Worm (Caenorhabditis elegans) whole organism, late embryonic: ENCODE measurements around the gene unc-82.

ENCODE experiments used
- ama-1 ChIP-seq: fragments of 150-350 bp; optimal IDR thresholded peaks from 2 replicates; lab custom pipeline; 2014
- ceh-22 ChIP-seq: sonication (generic microtip); optimal IDR thresholded peaks from 2 replicates; lab custom pipeline; 2017; ENCODE audit warnings: missing biosample characterization, missing genetic modification characterization
- ceh-24 ChIP-seq: sonication (generic microtip); optimal IDR thresholded peaks from 2 replicates; lab custom pipeline; 2016; ENCODE audit warnings: mild to moderate bottlenecking, missing genetic modification characterization, missing compliant biosample characterization
- nfya-1 ChIP-seq: sonication (generic microtip); optimal IDR thresholded peaks from 2 replicates; lab custom pipeline; 2017; ENCODE audit warnings: missing genetic modification characterization, mild to moderate bottlenecking, missing compliant biosample characterization, antibody characterized with exemption, moderate library complexity
- pag-3 ChIP-seq: sonication (generic microtip); optimal IDR thresholded peaks from 2 replicates; lab custom pipeline; 2016; ENCODE audit warnings: missing compliant biosample characterization, missing genetic modification characterization, borderline replicate concordance
- pha-4 ChIP-seq: fragments of 150-350 bp; optimal IDR thresholded peaks from 2 replicates; lab custom pipeline; 2018; ENCODE audit warnings: missing biosample characterization, missing genetic modification reagents, missing genetic modification characterization

ce11 chrIV:7376511-7376910 is 47.8 kb upstream of the unc-82 start, which contains the start of gene T12B3.2:
- TF ChIP-seq pag-3 (no peak), pha-4 (tag; lab: Kevin White, UChicago) (no peak), nfya-1 (tag; lab: Kevin White, UChicago) (no peak), ceh-24 (tag; lab: Kevin White, UChicago) (no peak), ama-1 (lab: Kevin White, UChicago) (no peak), ceh-22 (tag; lab: Kevin White, UChicago) (no peak)
